Worm (Caenorhabditis elegans): Measurements from ENCODE around the gene T16A9.3.

DNA sequence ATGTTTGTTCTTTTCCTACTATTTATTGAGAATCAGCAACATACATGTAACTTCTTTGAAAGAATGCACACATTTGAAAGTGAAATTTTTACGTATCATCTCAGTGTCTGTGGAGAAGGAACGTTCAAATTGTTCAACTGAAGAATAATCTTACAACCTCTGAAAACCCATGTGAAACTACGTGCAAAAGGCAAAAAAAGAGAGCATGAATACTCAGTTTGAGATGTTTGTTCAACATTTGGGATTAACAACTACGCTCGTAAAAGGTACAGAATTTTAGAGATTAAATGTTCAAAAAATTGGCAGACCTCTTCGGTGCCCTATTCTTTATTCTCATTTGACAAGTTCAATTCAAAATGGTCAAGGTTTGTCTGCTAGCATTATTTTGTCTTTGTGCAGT, 46.7 kb downstream of the T16A9.3 start, which contains the start of gene K02E11.5:
- TF ChIP-seq F16B12.6 (tag; optimal IDR thresholded peaks at IDR 0.05) (no peak), blmp-1 (tag; optimal IDR thresholded peaks at IDR 0.05) (no peak), ztf-4 (tag; optimal IDR thresholded peaks at IDR 0.05) (no peak), unc-98 (GFP tag; IDR thresholded peaks at IDR 0.05) (no peak), unc-62 (GFP tag; optimal IDR thresholded peaks at IDR 0.05) (no peak), nhr-237 (tag; optimal IDR thresholded peaks at IDR 0.05) (no peak), lin-15B (tag; optimal IDR thresholded peaks at IDR 0.05) (no peak), mdl-1 (tag; optimal IDR thresholded peaks at IDR 0.05) (no peak), nhr-76 (tag; optimal IDR thresholded peaks at IDR 0.05) (no peak)

All from whole organism, L1 larva.